Fruit fly (Drosophila melanogaster) whole organism, embryonic: ENCODE results near the gene CG31752.

Experiments used
- Antp ChIP-seq: fragments of 200-800 bp; sonication (Bioruptor generic); optimal IDR thresholded peaks from 3 replicates; lab custom pipeline; 2016; ENCODE audit warnings: missing biosample characterization, missing genetic modification characterization
- Atf3 ChIP-seq: fragments of 200-800 bp; sonication (Bioruptor generic); optimal IDR thresholded peaks from 3 replicates; lab custom pipeline; 2016; ENCODE audit warnings: missing biosample characterization, missing genetic modification characterization
- CG10654 ChIP-seq: fragments of 200-800 bp; sonication (Bioruptor generic); optimal IDR thresholded peaks from 2 replicates; lab custom pipeline; 2016; ENCODE audit warnings: missing biosample characterization, missing genetic modification characterization
- CG12155 ChIP-seq: fragments of 200-800 bp; sonication (Bioruptor generic); optimal IDR thresholded peaks from 3 replicates; lab custom pipeline; 2016; ENCODE audit warnings: missing biosample characterization, missing genetic modification characterization
- CG13894 ChIP-seq: fragments of 200-800 bp; sonication (Bioruptor generic); optimal IDR thresholded peaks from 3 replicates; lab custom pipeline; 2018; ENCODE audit warnings: missing biosample characterization, mild to moderate bottlenecking, missing genetic modification characterization, moderate library complexity
- CG14667 ChIP-seq: fragments of 200-800 bp; sonication (Bioruptor generic); IDR thresholded peaks from 2 replicates; pipeline ENCODE4 v1.3.6; 2022; ENCODE audit warnings: missing biosample characterization, missing genetic modification characterization
- CG17802 ChIP-seq: fragments of 200-800 bp; sonication (Bioruptor generic); optimal IDR thresholded peaks from 2 replicates; lab custom pipeline; 2018; ENCODE audit warnings: missing biosample characterization, mild to moderate bottlenecking, missing genetic modification characterization, moderate library complexity
- CG18011 ChIP-seq: fragments of 200-800 bp; sonication (Bioruptor generic); optimal IDR thresholded peaks from 2 replicates; lab custom pipeline; 2017; ENCODE audit warnings: missing biosample characterization, missing genetic modification characterization, mild to moderate bottlenecking, moderate library complexity, missing genotype
- CG18476 ChIP-seq: fragments of 200-800 bp; sonication (Bioruptor generic); optimal IDR thresholded peaks from 2 replicates; lab custom pipeline; 2016; ENCODE audit warnings: missing biosample characterization, mild to moderate bottlenecking, missing genetic modification characterization
- CG2202 ChIP-seq: fragments of 200-800 bp; sonication (Bioruptor generic); optimal IDR thresholded peaks from 2 replicates; lab custom pipeline; 2018; ENCODE audit warnings: missing biosample characterization, mild to moderate bottlenecking, missing genetic modification characterization
- CG30403 ChIP-seq: fragments of 200-800 bp; sonication (Bioruptor generic); optimal IDR thresholded peaks from 3 replicates; lab custom pipeline; 2016; ENCODE audit warnings: missing biosample characterization, missing genetic modification characterization
- CG31441 ChIP-seq: fragments of 200-800 bp; sonication (Bioruptor generic); IDR thresholded peaks from 2 replicates; pipeline ENCODE4 v1.3.6; 2022; ENCODE audit warnings: missing biosample characterization, missing genetic modification characterization
- CG4404 ChIP-seq: fragments of 200-800 bp; sonication (Bioruptor generic); IDR thresholded peaks from 2 replicates; pipeline ENCODE4 v1.3.6; 2022; ENCODE audit warnings: missing biosample characterization, missing genetic modification characterization
- CG7357 ChIP-seq: fragments of 200-800 bp; sonication (Bioruptor generic); IDR thresholded peaks from 3 replicates; pipeline ENCODE4 v1.3.6; 2022; ENCODE audit warnings: missing biosample characterization, missing genetic modification characterization
- CoRest ChIP-seq: fragments of 200-800 bp; sonication (Bioruptor generic); optimal IDR thresholded peaks from 3 replicates; lab custom pipeline; 2018; ENCODE audit warnings: missing biosample characterization, mild to moderate bottlenecking, missing genetic modification characterization, moderate library complexity
- Dfd ChIP-seq, 2 experiments: fragments of >200 bp; optimal IDR thresholded peaks; 2 replicates each; lab custom pipeline; 2017; ENCODE audit warnings: missing biosample characterization in 2 of 2, missing genetic modification characterization in 2 of 2
- E2f1 ChIP-seq: fragments of 200-800 bp; sonication (Bioruptor generic); IDR thresholded peaks from 2 replicates; pipeline ENCODE4 v1.3.6; 2022; ENCODE audit warnings: missing biosample characterization, missing genetic modification characterization
- Ets97D ChIP-seq: fragments of 200-800 bp; sonication (Bioruptor generic); optimal IDR thresholded peaks from 3 replicates; lab custom pipeline; 2016; ENCODE audit warnings: missing biosample characterization, missing genetic modification characterization
- H2.0 ChIP-seq: fragments of 200-800 bp; sonication (Bioruptor generic); IDR thresholded peaks from 2 replicates; pipeline ENCODE4 v1.3.6; 2022; ENCODE audit warnings: missing biosample characterization, missing genetic modification characterization
- HLH54F ChIP-seq: fragments of 200-800 bp; sonication (Bioruptor generic); optimal IDR thresholded peaks from 3 replicates; lab custom pipeline; 2016; ENCODE audit warnings: missing biosample characterization, missing genetic modification characterization
- HLHmδ ChIP-seq: fragments of 200-800 bp; sonication (Bioruptor generic); optimal IDR thresholded peaks from 2 replicates; lab custom pipeline; 2018; ENCODE audit warnings: missing biosample characterization, mild to moderate bottlenecking, missing genetic modification characterization, moderate library complexity
- Hmr ChIP-seq: fragments of 200-800 bp; sonication (Bioruptor generic); optimal IDR thresholded peaks from 3 replicates; lab custom pipeline; 2017; ENCODE audit warnings: mild to moderate bottlenecking, missing biosample characterization, missing genetic modification reagents, missing genetic modification characterization
- Hmx ChIP-seq: fragments of 200-800 bp; sonication (Bioruptor generic); optimal IDR thresholded peaks from 2 replicates; lab custom pipeline; 2016; ENCODE audit warnings: missing biosample characterization, missing genetic modification characterization
- MTF-1 ChIP-seq: fragments of 200-800 bp; sonication (Bioruptor generic); optimal IDR thresholded peaks from 2 replicates; lab custom pipeline; 2018; ENCODE audit warnings: missing biosample characterization, mild to moderate bottlenecking, missing genetic modification characterization, borderline replicate concordance
- Nf-YB ChIP-seq: fragments of 200-800 bp; sonication (Bioruptor generic); optimal IDR thresholded peaks from 3 replicates; lab custom pipeline; 2019; ENCODE audit warnings: missing biosample characterization, mild to moderate bottlenecking, missing genetic modification characterization, moderate library complexity
- Six4 ChIP-seq: fragments of 200-800 bp; sonication (Bioruptor generic); optimal IDR thresholded peaks from 2 replicates; lab custom pipeline; 2016; ENCODE audit warnings: missing biosample characterization, missing genetic modification characterization
- TFAM ChIP-seq: fragments of 200-800 bp; sonication (Bioruptor generic); optimal IDR thresholded peaks from 2 replicates; lab custom pipeline; 2017; ENCODE audit warnings: missing biosample characterization, missing genetic modification characterization, inconsistent platforms
- amos ChIP-seq: fragments of 200-800 bp; sonication (Bioruptor generic); IDR thresholded peaks from 2 replicates; pipeline ENCODE4 v1.3.6; 2022; ENCODE audit warnings: missing biosample characterization, missing genetic modification characterization; ENCODE audit not compliant: partially characterized antibody
- ara ChIP-seq: fragments of 200-800 bp; sonication (Bioruptor generic); IDR thresholded peaks from 2 replicates; pipeline ENCODE4 v1.3.6; 2022; ENCODE audit warnings: missing biosample characterization, missing genetic modification characterization
- ash1 ChIP-seq: fragments of 200-800 bp; sonication (Bioruptor generic); optimal IDR thresholded peaks from 2 replicates; lab custom pipeline; 2018; ENCODE audit warnings: missing biosample characterization, mild to moderate bottlenecking, missing genetic modification characterization
- ci ChIP-seq: fragments of 200-800 bp; sonication (Bioruptor generic); IDR thresholded peaks from 3 replicates; pipeline ENCODE4 v1.3.6; 2022; ENCODE audit warnings: missing biosample characterization, missing genetic modification characterization
- crol ChIP-seq: fragments of 200-800 bp; sonication (Bioruptor generic); IDR thresholded peaks from 2 replicates; pipeline ENCODE4 v1.3.6; 2022; ENCODE audit warnings: missing biosample characterization, missing genetic modification characterization
- da ChIP-seq: fragments of 200-800 bp; sonication (Bioruptor generic); optimal IDR thresholded peaks from 2 replicates; lab custom pipeline; 2016; ENCODE audit warnings: missing biosample characterization, missing genetic modification characterization
- dan ChIP-seq: fragments of 200-800 bp; sonication (Bioruptor generic); IDR thresholded peaks from 2 replicates; pipeline ENCODE4 v1.3.6; 2022; ENCODE audit warnings: missing biosample characterization, missing genetic modification characterization
- dmrt99B ChIP-seq: fragments of 200-800 bp; sonication (Bioruptor generic); optimal IDR thresholded peaks from 2 replicates; lab custom pipeline; 2018; ENCODE audit warnings: missing biosample characterization, mild to moderate bottlenecking, missing genetic modification characterization, moderate library complexity
- dysf ChIP-seq: fragments of 200-800 bp; sonication (Bioruptor generic); IDR thresholded peaks from 3 replicates; pipeline ENCODE4 v1.3.6; 2022; ENCODE audit warnings: missing biosample characterization, missing genetic modification characterization
- ewg ChIP-seq: fragments of 200-800 bp; sonication (Bioruptor generic); optimal IDR thresholded peaks from 3 replicates; lab custom pipeline; 2017; ENCODE audit warnings: mild to moderate bottlenecking, missing biosample characterization, missing genetic modification reagents, missing genetic modification characterization
- exex ChIP-seq: fragments of 200-800 bp; sonication (Bioruptor generic); optimal IDR thresholded peaks from 4 replicates; lab custom pipeline; 2018; ENCODE audit warnings: missing biosample characterization, mild to moderate bottlenecking, missing genetic modification characterization, moderate library complexity
- gce ChIP-seq: fragments of 200-800 bp; sonication (Bioruptor generic); IDR thresholded peaks from 3 replicates; pipeline ENCODE4 v1.3.6; 2022; ENCODE audit warnings: missing biosample characterization, missing genetic modification characterization
- gcm2 ChIP-seq: fragments of 200-800 bp; sonication (Bioruptor generic); optimal IDR thresholded peaks from 2 replicates; lab custom pipeline; 2016; ENCODE audit warnings: missing biosample characterization, missing genetic modification characterization
- grau ChIP-seq: fragments of 200-800 bp; optimal IDR thresholded peaks from 3 replicates; lab custom pipeline; 2019; ENCODE audit warnings: missing biosample characterization, mild to moderate bottlenecking, missing genetic modification characterization, moderate library complexity
- grn ChIP-seq: fragments of 200-800 bp; sonication (Bioruptor generic); optimal IDR thresholded peaks from 3 replicates; lab custom pipeline; 2017; ENCODE audit warnings: missing biosample characterization, missing genetic modification characterization
- h ChIP-seq: fragments of >200 bp; optimal IDR thresholded peaks from 2 replicates; lab custom pipeline; 2017
- ken ChIP-seq: fragments of 200-800 bp; sonication (Bioruptor generic); IDR thresholded peaks from 3 replicates; pipeline ENCODE4 v1.3.6; 2022; ENCODE audit warnings: missing biosample characterization, missing genetic modification characterization
- onecut ChIP-seq: fragments of 200-800 bp; sonication (Bioruptor generic); IDR thresholded peaks from 2 replicates; pipeline ENCODE4 v1.3.6; 2022; ENCODE audit warnings: missing biosample characterization, missing genetic modification characterization
- peb ChIP-seq: fragments of 200-800 bp; sonication (Bioruptor generic); IDR thresholded peaks from 2 replicates; pipeline ENCODE4 v1.3.6; 2022; ENCODE audit warnings: missing biosample characterization, missing genetic modification characterization
- pita ChIP-seq: fragments of 200-800 bp; sonication (Bioruptor generic); optimal IDR thresholded peaks from 2 replicates; lab custom pipeline; 2017; ENCODE audit warnings: missing biosample characterization, mild to moderate bottlenecking, missing genetic modification characterization
- sd ChIP-seq: fragments of 200-800 bp; sonication (Bioruptor generic); optimal IDR thresholded peaks from 3 replicates; lab custom pipeline; 2018; ENCODE audit warnings: missing biosample characterization, mild to moderate bottlenecking, missing genetic modification characterization, moderate library complexity
- tll ChIP-seq, 2 experiments: fragments of 200-800 bp in 1 of 2; fragments of >200 bp in 1 of 2; sonication (Bioruptor generic) in 1 of 2; optimal IDR thresholded peaks; 2 replicates each; lab custom pipeline; 2017 to 2019; ENCODE audit warnings: missing biosample characterization in 2 of 2, missing genetic modification characterization in 2 of 2, mild to moderate bottlenecking in 1 of 2, moderate library complexity in 1 of 2
- trh ChIP-seq: fragments of 200-800 bp; sonication (Bioruptor generic); optimal IDR thresholded peaks from 2 replicates; lab custom pipeline; 2016; ENCODE audit warnings: missing biosample characterization, missing genetic modification characterization
- yki ChIP-seq: fragments of >200 bp; optimal IDR thresholded peaks from 3 replicates; lab custom pipeline; 2018
- zen ChIP-seq: fragments of 200-800 bp; sonication (Bioruptor generic); optimal IDR thresholded peaks from 3 replicates; lab custom pipeline; 2018; ENCODE audit warnings: missing biosample characterization, mild to moderate bottlenecking, missing genetic modification characterization, moderate library complexity
- zen2 ChIP-seq: fragments of 200-800 bp; sonication (Bioruptor generic); IDR thresholded peaks from 3 replicates; pipeline ENCODE4 v1.3.6; 2022; ENCODE audit warnings: missing biosample characterization, missing genetic modification characterization; ENCODE audit not compliant: partially characterized antibody

The CG31752 gene

DNA sequence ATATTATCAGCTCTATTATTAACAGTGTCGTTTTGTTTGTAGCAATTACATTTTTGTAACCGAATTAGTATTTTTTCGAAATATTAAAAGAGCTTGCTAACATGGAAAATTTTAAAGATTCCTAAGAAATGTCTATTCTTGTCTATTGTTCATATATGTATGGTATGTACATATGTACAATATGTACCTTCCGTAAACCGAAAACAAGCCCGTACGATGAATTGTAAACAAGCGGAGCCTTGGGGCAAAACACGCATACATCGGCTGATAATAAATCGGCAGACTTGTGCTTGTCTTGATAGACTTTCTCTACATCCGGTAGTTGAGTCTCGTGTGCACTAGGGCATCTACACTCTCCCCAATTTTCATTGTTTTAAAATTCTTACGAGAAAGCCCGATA, 18.3 kb downstream of the CG31752 start (continued):
- TF ChIP-seq CoRest (tag; lab: Kevin White, UChicago) (peak; percentile 18), zen2 (GFP tag; lab: Robert Waterston, UW) (no peak), yki (lab: Kevin White, UChicago) (no peak), CG17802 (tag; lab: Kevin White, UChicago) (no peak), Ets97D (GFP tag; lab: Kevin White, UChicago) (no peak), CG30403 (GFP tag; lab: Kevin White, UChicago) (no peak), Nf-YB (GFP tag; lab: Kevin White, UChicago) (no peak), tll (GFP tag; optimal IDR thresholded peaks at IDR 0.05; lab: Kevin White, UChicago) (no peak), Dfd (GFP tag; optimal IDR thresholded peaks at IDR 0.05; lab: Kevin White, UChicago) (no peak), gcm2 (GFP tag; lab: Kevin White, UChicago) (no peak), ewg (GFP tag; lab: Kevin White, UChicago) (no peak), CG18011 (no peak), sd (tag; lab: Kevin White, UChicago) (no peak), E2f1 (peak; percentile 29; the same call in 1 of the 2 replicates), ara (peak; percentile 80), crol (GFP tag; lab: Robert Waterston, UW) (no peak), h (lab: Kevin White, UChicago) (no peak), pita (GFP tag; lab: Kevin White, UChicago) (no peak), TFAM (GFP tag; lab: Kevin White, UChicago) (no peak), Antp (GFP tag; lab: Kevin White, UChicago) (peak; percentile 9), grn (GFP tag; lab: Kevin White, UChicago) (no peak), dysf (GFP tag; lab: Robert Waterston, UW) (no peak; the same call in 2 of the 3 replicates), grau (tag; lab: Kevin White, UChicago) (no peak), exex (tag; lab: Kevin White, UChicago) (no peak), CG10654 (GFP tag; lab: Kevin White, UChicago) (peak; percentile 44), CG13894 (tag; lab: Kevin White, UChicago) (no peak), ash1 (GFP tag; lab: Kevin White, UChicago) (no peak), HLHmδ (GFP tag; lab: Kevin White, UChicago) (peak; percentile 74), H2.0 (no peak), Atf3 (GFP tag; lab: Kevin White, UChicago) (no peak), CG18476 (GFP tag; lab: Kevin White, UChicago) (no peak), dan (no peak), CG4404 (GFP tag; lab: Robert Waterston, UW) (no peak), CG31441 (GFP tag; lab: Robert Waterston, UW) (peak; percentile 27; the same call in 1 of the 2 replicates), MTF-1 (peak; percentile 86), onecut (GFP tag; lab: Robert Waterston, UW) (peak; percentile 68), HLH54F (GFP tag; lab: Kevin White, UChicago) (no peak), da (GFP tag; lab: Kevin White, UChicago) (no peak), CG2202 (peak; percentile 65), Hmx (GFP tag; lab: Kevin White, UChicago) (no peak), CG7357 (no peak), zen (tag; lab: Kevin White, UChicago) (no peak), ci (GFP tag; lab: Robert Waterston, UW) (peak; percentile 67; the same call in 1 of the 3 replicates), CG12155 (GFP tag; lab: Kevin White, UChicago) (no peak), Hmr (GFP tag; lab: Kevin White, UChicago) (no peak), peb (no peak), ken (GFP tag; lab: Robert Waterston, UW) (no peak), gce (GFP tag; lab: Robert Waterston, UW) (peak; percentile 49; the same call in 1 of the 3 replicates), dmrt99B (tag; lab: Kevin White, UChicago) (peak; percentile 26), CG14667 (GFP tag; lab: Robert Waterston, UW) (no peak), Six4 (GFP tag; lab: Kevin White, UChicago) (peak; percentile 4), trh (GFP tag; lab: Kevin White, UChicago) (no peak), amos (GFP tag; lab: Robert Waterston, UW) (no peak)
